Worm (Caenorhabditis elegans): ENCODE results near the gene B0303.14.

ce11 chrIII:8719105-8719504, 3.1 kb upstream of the B0303.14 start:
- TF ChIP-seq unc-62 (GFP tag; optimal IDR thresholded peaks at IDR 0.05) (no peak), lin-54 (GFP tag; optimal IDR thresholded peaks at IDR 0.05) (no peak), lsy-27 (tag; optimal IDR thresholded peaks at IDR 0.05; ENCODE audit: borderline replicate concordance, insufficient read depth) (no peak), B0336.3 (GFP tag; IDR thresholded peaks at IDR 0.05) (no peak), nfya-1 (tag; optimal IDR thresholded peaks at IDR 0.05; ENCODE audit: borderline replicate concordance, insufficient read depth) (no peak), madf-3 (GFP tag; IDR thresholded peaks at IDR 0.05) (no peak), C17E4.6 (GFP tag; IDR thresholded peaks at IDR 0.05) (no peak), ztf-22 (GFP tag; optimal IDR thresholded peaks at IDR 0.05) (no peak), repo-1 (tag; optimal IDR thresholded peaks at IDR 0.05) (no peak), snpc-4 (GFP tag; optimal IDR thresholded peaks at IDR 0.05) (no peak), snpc-4 (tag; optimal IDR thresholded peaks at IDR 0.05) (no peak), dpl-1 (GFP tag; optimal IDR thresholded peaks at IDR 0.05) (no peak), let-526 (GFP tag; IDR thresholded peaks at IDR 0.05) (no peak), Y79H2A.3 (GFP tag; conservative IDR thresholded peaks at IDR 0.05) (no peak)
